Worm (Caenorhabditis elegans) whole organism, L3 larva: ENCODE measurements around the gene arc-1.
A peak's percentile ranks its signal among the peaks of the same experiment; 100 is the strongest.

Experiments used
- R02D3.7 ChIP-seq: fragments of 150-350 bp; optimal IDR thresholded peaks from 2 replicates; lab custom pipeline; 2014; ENCODE audit warnings: missing biosample characterization, missing genetic modification characterization
- ZK546.5 ChIP-seq: sonication (generic microtip); optimal IDR thresholded peaks from 2 replicates; lab custom pipeline; 2017; ENCODE audit warnings: missing biosample characterization, missing genetic modification characterization
- aly-2 ChIP-seq: fragments of 150-350 bp; optimal IDR thresholded peaks from 2 replicates; lab custom pipeline; 2014; ENCODE audit warnings: missing biosample characterization, missing genetic modification characterization
- ama-1 ChIP-seq: fragments of 150-350 bp; optimal IDR thresholded peaks from 2 replicates; lab custom pipeline; 2018
- ceh-16 ChIP-seq: sonication (generic microtip); optimal IDR thresholded peaks from 2 replicates; lab custom pipeline; 2017; ENCODE audit warnings: missing biosample characterization, missing genetic modification characterization
- ceh-28 ChIP-seq: fragments of 150-350 bp; optimal IDR thresholded peaks from 2 replicates; lab custom pipeline; 2014; ENCODE audit warnings: missing biosample characterization, missing genetic modification reagents, missing genetic modification characterization
- ceh-82 ChIP-seq: fragments of 150-350 bp; optimal IDR thresholded peaks from 2 replicates; lab custom pipeline; 2014; ENCODE audit warnings: missing biosample characterization, missing genetic modification characterization
- ceh-9 ChIP-seq: sonication (generic microtip); optimal IDR thresholded peaks from 2 replicates; lab custom pipeline; 2018; ENCODE audit warnings: missing biosample characterization, missing genetic modification characterization
- daf-12 ChIP-seq: fragments of 150-350 bp; optimal IDR thresholded peaks from 2 replicates; lab custom pipeline; 2014; ENCODE audit warnings: missing biosample characterization, missing genetic modification reagents, missing genetic modification characterization
- egl-27 ChIP-seq: sonication (generic microtip); optimal IDR thresholded peaks from 4 replicates; lab custom pipeline; 2017; ENCODE audit warnings: missing biosample characterization, missing genetic modification reagents, missing genetic modification characterization
- egl-5 ChIP-seq: fragments of 150-350 bp; optimal IDR thresholded peaks from 2 replicates; lab custom pipeline; 2017; ENCODE audit warnings: missing biosample characterization, missing genetic modification reagents, missing genetic modification characterization, inconsistent platforms
- elt-1 ChIP-seq: fragments of 150-350 bp; optimal IDR thresholded peaks from 2 replicates; lab custom pipeline; 2014; ENCODE audit warnings: missing biosample characterization, missing genetic modification characterization
- elt-2 ChIP-seq: sonication (generic microtip); optimal IDR thresholded peaks from 2 replicates; lab custom pipeline; 2016; ENCODE audit warnings: missing genetic modification reagents, mild to moderate bottlenecking, missing genetic modification characterization, missing compliant biosample characterization
- elt-3 ChIP-seq, 3 experiments: fragments of 150-350 bp in 1 of 3; sonication (generic microtip) in 2 of 3; optimal IDR thresholded peaks; 2 replicates in 2 of 3; 4 replicates in 1 of 3; lab custom pipeline; 2014 to 2017; ENCODE audit warnings: missing biosample characterization in 3 of 3, missing genetic modification characterization in 3 of 3
- fkh-10 ChIP-seq: sonication (generic microtip); optimal IDR thresholded peaks from 2 replicates; lab custom pipeline; 2017; ENCODE audit warnings: missing biosample characterization, missing genetic modification reagents, missing genetic modification characterization
- fkh-2 ChIP-seq: fragments of 150-350 bp; optimal IDR thresholded peaks from 2 replicates; lab custom pipeline; 2014; ENCODE audit warnings: missing biosample characterization, missing genetic modification reagents, missing genetic modification characterization
- fos-1 ChIP-seq: fragments of 150-350 bp; optimal IDR thresholded peaks from 2 replicates; lab custom pipeline; 2014; ENCODE audit warnings: missing biosample characterization, missing genetic modification characterization
- hmg-11 ChIP-seq: sonication (generic microtip); optimal IDR thresholded peaks from 2 replicates; lab custom pipeline; 2016; ENCODE audit warnings: missing genetic modification characterization, missing compliant biosample characterization
- jun-1 ChIP-seq: fragments of 150-350 bp; optimal IDR thresholded peaks from 2 replicates; lab custom pipeline; 2014; ENCODE audit warnings: missing biosample characterization, missing genetic modification reagents, missing genetic modification characterization
- lin-15B ChIP-seq: fragments of 150-350 bp; optimal IDR thresholded peaks from 2 replicates; lab custom pipeline; 2014; ENCODE audit warnings: missing biosample characterization, missing genetic modification characterization
- lin-39 ChIP-seq: fragments of 150-350 bp; optimal IDR thresholded peaks from 2 replicates; lab custom pipeline; 2018; ENCODE audit warnings: missing biosample characterization, missing genetic modification reagents, missing genetic modification characterization
- lsy-12 ChIP-seq: sonication (generic microtip); optimal IDR thresholded peaks from 2 replicates; lab custom pipeline; 2016; ENCODE audit warnings: mild to moderate bottlenecking, missing genetic modification characterization, missing compliant biosample characterization
- mdl-1 ChIP-seq: fragments of 150-350 bp; optimal IDR thresholded peaks from 2 replicates; lab custom pipeline; 2014; ENCODE audit warnings: missing biosample characterization, missing genetic modification characterization
- mml-1 ChIP-seq: fragments of 150-350 bp; sonication (generic microtip); optimal IDR thresholded peaks from 3 replicates; lab custom pipeline; 2014; ENCODE audit warnings: missing biosample characterization, missing genetic modification characterization
- nfya-1 ChIP-seq: sonication (generic microtip); optimal IDR thresholded peaks from 2 replicates; lab custom pipeline; 2017; ENCODE audit warnings: missing genetic modification characterization, mild to moderate bottlenecking, missing compliant biosample characterization, antibody characterized with exemption, moderate library complexity; ENCODE audit not compliant: insufficient read depth
- nhr-11 ChIP-seq: fragments of 150-350 bp; optimal IDR thresholded peaks from 2 replicates; lab custom pipeline; 2014; ENCODE audit warnings: missing biosample characterization, missing genetic modification characterization
- nhr-12 ChIP-seq: fragments of 150-350 bp; optimal IDR thresholded peaks from 2 replicates; lab custom pipeline; 2014; ENCODE audit warnings: missing biosample characterization, missing genetic modification characterization
- nhr-23 ChIP-seq: fragments of 150-350 bp; optimal IDR thresholded peaks from 2 replicates; lab custom pipeline; 2014; ENCODE audit warnings: missing biosample characterization, missing genetic modification reagents, missing genetic modification characterization
- nhr-237 ChIP-seq: fragments of 150-350 bp; optimal IDR thresholded peaks from 2 replicates; lab custom pipeline; 2014; ENCODE audit warnings: missing biosample characterization, missing genetic modification characterization
- nhr-25 ChIP-seq: sonication (generic microtip); optimal IDR thresholded peaks from 2 replicates; lab custom pipeline; 2017; ENCODE audit warnings: missing biosample characterization, missing genetic modification characterization
- nhr-28 ChIP-seq: fragments of 150-350 bp; optimal IDR thresholded peaks from 2 replicates; lab custom pipeline; 2014; ENCODE audit warnings: missing biosample characterization, missing genetic modification characterization
- nhr-43 ChIP-seq: sonication (generic microtip); optimal IDR thresholded peaks from 2 replicates; lab custom pipeline; 2016; ENCODE audit warnings: mild to moderate bottlenecking, missing genetic modification characterization, missing compliant biosample characterization; ENCODE audit not compliant: poor library complexity, severe bottlenecking
- nhr-67 ChIP-seq: fragments of 150-350 bp; optimal IDR thresholded peaks from 2 replicates; lab custom pipeline; 2014; ENCODE audit warnings: missing biosample characterization, missing genetic modification characterization
- nhr-76 ChIP-seq: fragments of 150-350 bp; sonication (generic microtip); optimal IDR thresholded peaks from 5 replicates; lab custom pipeline; 2014; ENCODE audit warnings: missing biosample characterization, missing genetic modification characterization
- pha-4 ChIP-seq: fragments of 150-350 bp; optimal IDR thresholded peaks from 2 replicates; lab custom pipeline; 2014; ENCODE audit warnings: missing biosample characterization, missing genetic modification reagents, missing genetic modification characterization
- pqm-1 ChIP-seq: fragments of 150-350 bp; optimal IDR thresholded peaks from 2 replicates; lab custom pipeline; 2017; ENCODE audit warnings: missing biosample characterization, missing genetic modification characterization, inconsistent platforms
- sea-2 ChIP-seq: fragments of 150-350 bp; sonication (generic microtip); optimal IDR thresholded peaks from 4 replicates; lab custom pipeline; 2014; ENCODE audit warnings: missing biosample characterization, missing genetic modification reagents, missing genetic modification characterization
- snpc-4 ChIP-seq: fragments of 150-350 bp; optimal IDR thresholded peaks from 2 replicates; lab custom pipeline; 2014; ENCODE audit warnings: missing biosample characterization, missing genetic modification characterization
- tbx-2 ChIP-seq: sonication (generic microtip); optimal IDR thresholded peaks from 2 replicates; lab custom pipeline; 2016; ENCODE audit warnings: mild to moderate bottlenecking, missing genetic modification characterization, missing compliant biosample characterization
- unc-62 ChIP-seq: fragments of 150-350 bp; sonication (generic microtip); optimal IDR thresholded peaks from 4 replicates; lab custom pipeline; 2014; ENCODE audit warnings: missing biosample characterization, missing genetic modification reagents, missing genetic modification characterization
- zag-1 ChIP-seq: fragments of 150-350 bp; optimal IDR thresholded peaks from 2 replicates; lab custom pipeline; 2014; ENCODE audit warnings: missing biosample characterization, missing genetic modification characterization
- ztf-11 ChIP-seq: fragments of 150-350 bp; optimal IDR thresholded peaks from 2 replicates; lab custom pipeline; 2014; ENCODE audit warnings: missing biosample characterization, missing genetic modification characterization
- ztf-4 ChIP-seq: fragments of 150-350 bp; optimal IDR thresholded peaks from 2 replicates; lab custom pipeline; 2014; ENCODE audit warnings: missing biosample characterization, missing genetic modification characterization

arc-1 gene

DNA sequence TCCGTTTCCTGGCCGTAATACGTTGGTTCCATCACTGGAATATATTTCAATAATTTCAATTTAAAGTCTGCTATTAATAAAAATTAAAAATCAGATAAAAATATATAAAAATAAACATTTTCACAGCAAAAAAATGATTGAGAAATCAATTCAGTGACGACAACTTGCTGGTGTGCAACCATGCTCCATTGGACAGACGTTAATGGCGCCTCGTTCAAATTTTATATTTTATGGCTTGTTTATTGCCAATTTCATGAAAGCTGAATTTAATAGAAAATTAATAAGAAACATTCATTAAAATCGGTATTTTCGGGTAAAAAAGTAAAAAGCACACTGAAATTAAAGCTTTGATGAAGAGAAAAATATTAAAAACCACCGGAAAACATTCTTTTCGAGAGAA lies 31.4 kb downstream of the arc-1 start, which contains the start of gene Y53C12A.3:
TSS of gene Y53C12A.3 (minus strand) at position 34 of the 400 bp plus-strand sequence.
- TF ChIP-seq egl-27 (tag; lab: Kevin White, UChicago) = no peak
- no peak for TF ChIP-seq nhr-237 (tag; lab: Kevin White, UChicago)
- no peak for TF ChIP-seq jun-1 (tag; lab: Kevin White, UChicago)
- peak; percentile 51 for TF ChIP-seq lin-15B
- TF ChIP-seq tbx-2 (tag; lab: Kevin White, UChicago) = no peak
- no peak for TF ChIP-seq nhr-11 (tag; lab: Kevin White, UChicago)
- no peak for TF ChIP-seq fkh-10 (GFP tag; lab: Kevin White, UChicago)
- TF ChIP-seq lin-39 (tag; lab: Kevin White, UChicago) = peak; percentile 16
- no peak for TF ChIP-seq mdl-1 (tag; lab: Kevin White, UChicago)
- TF ChIP-seq R02D3.7 = no peak
- peak; percentile 54 for TF ChIP-seq hmg-11 (tag; lab: Kevin White, UChicago)
- no peak for TF ChIP-seq nhr-43 (tag; lab: Kevin White, UChicago)
- TF ChIP-seq pha-4 (tag; lab: Kevin White, UChicago) = peak; percentile 78
- TF ChIP-seq egl-5 (tag; lab: Kevin White, UChicago) = peak; percentile 4
- no peak for TF ChIP-seq ztf-4 (tag; lab: Kevin White, UChicago)
- no peak for TF ChIP-seq nhr-76 (tag; lab: Kevin White, UChicago)
- TF ChIP-seq ztf-11 (tag; lab: Kevin White, UChicago) = no peak
- TF ChIP-seq nhr-23 (tag; lab: Kevin White, UChicago) = peak; percentile 8
- TF ChIP-seq unc-62 (GFP tag; lab: Kevin White, UChicago) = no peak
- TF ChIP-seq zag-1 (tag; lab: Kevin White, UChicago) = no peak
- TF ChIP-seq elt-3 (tag; optimal IDR thresholded peaks at IDR 0.05; lab: Kevin White, UChicago) = no peak
- TF ChIP-seq elt-1 (tag; lab: Kevin White, UChicago) = no peak
- no peak for TF ChIP-seq ceh-82 (tag; lab: Kevin White, UChicago)
- TF ChIP-seq ama-1 = no peak
- TF ChIP-seq lsy-12 = no peak
- TF ChIP-seq nfya-1 (tag; lab: Kevin White, UChicago) = peak; percentile 52
- no peak for TF ChIP-seq nhr-28

DNA sequence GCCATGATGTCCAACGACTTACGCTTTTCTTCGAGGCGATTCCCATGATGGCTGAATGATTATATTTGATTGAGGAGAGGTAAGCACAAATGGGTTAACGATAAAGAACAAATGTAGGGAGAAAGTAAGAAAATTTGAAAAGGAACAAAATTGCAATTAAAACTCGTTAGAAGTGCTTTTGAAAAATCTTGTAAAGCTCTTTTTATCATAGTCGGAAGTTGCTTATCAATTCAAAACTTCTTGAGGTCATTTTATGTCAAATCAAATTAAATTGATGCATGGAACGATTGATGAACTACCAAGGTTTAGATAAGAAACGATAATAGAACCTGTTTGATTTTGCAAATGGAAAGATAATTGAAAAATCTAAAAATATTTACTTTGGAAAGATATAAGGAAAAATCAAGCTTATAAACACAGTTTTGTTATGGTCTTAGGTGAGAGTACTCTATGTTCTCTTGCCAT lies 34.1 kb downstream of the arc-1 start, which contains the start of gene glt-5:
TSS of gene glt-5 (minus strand) at position 51 of the 465 bp plus-strand sequence.
- TF ChIP-seq lin-15B (no peak), egl-5 (tag; lab: Kevin White, UChicago) (no peak), hmg-11 (tag; lab: Kevin White, UChicago) (no peak), elt-1 (tag; lab: Kevin White, UChicago) (no peak), fos-1 (tag; lab: Kevin White, UChicago) (no peak), ceh-82 (tag; lab: Kevin White, UChicago) (no peak), aly-2 (tag; lab: Kevin White, UChicago) (no peak)
- TF ChIP-seq, all 47 proteins: peak for 0

DNA sequence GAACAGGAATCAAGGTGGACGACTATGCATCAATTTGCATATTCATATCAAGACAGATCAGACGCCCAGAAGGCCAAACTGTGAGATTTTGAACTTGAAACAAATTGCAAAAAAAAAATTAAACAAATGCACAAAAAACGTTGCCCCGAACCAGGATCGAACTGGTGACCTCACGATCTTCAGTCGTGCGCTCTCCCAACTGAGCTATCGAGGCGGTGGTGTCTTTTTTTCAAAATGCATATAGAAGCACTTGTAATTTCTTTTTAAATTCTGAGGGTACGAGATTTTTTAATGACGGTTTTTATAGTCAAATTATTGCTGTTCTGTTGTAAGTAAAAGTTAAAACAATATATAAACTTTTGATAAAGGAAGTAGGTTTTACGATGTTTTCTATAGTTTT lies 38.3 kb downstream of the arc-1 start:
- TF ChIP-seq fkh-2 (tag; lab: Kevin White, UChicago) (no peak), elt-2 (tag; lab: Kevin White, UChicago) (no peak), nhr-23 (tag; lab: Kevin White, UChicago) (no peak), pqm-1 (tag; lab: Kevin White, UChicago) (peak; percentile 5), snpc-4 (tag; lab: Kevin White, UChicago) (no peak)

DNA sequence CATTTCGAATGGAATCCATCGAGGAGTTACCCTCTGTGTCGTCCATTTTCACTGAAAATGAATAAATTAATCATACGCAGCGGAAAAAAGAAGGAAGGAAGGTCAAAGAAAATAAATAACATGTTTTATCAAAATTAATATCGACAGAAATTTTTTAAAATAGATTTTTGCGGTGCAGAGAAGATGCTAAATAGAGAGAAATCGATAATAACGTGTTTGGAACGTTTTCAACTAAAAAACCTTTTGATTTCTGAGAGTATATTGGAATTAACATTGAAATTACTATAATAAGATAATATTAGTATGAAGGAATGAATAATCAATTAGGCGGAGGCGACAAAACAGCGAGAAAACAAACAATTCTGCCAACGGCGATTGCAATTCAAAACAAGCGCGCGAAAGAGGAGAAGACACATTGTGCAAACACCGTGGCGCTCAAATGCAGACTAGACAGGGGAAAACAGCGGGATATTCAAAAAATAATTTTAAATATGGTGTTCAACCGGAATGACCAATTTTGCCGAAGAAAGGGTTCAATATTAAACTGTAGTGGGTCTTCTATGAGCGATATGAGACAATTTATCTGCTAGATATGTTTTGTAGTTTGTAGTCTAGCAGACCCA lies 41.8 kb downstream of the arc-1 start, which contains the start of gene wee-1.3:
TSS of gene wee-1.3 (minus strand) at position 51 of the 623 bp plus-strand sequence.
- TF ChIP-seq daf-12 (tag; lab: Kevin White, UChicago) = no peak
- TF ChIP-seq unc-62 (GFP tag; lab: Kevin White, UChicago) = no peak
- TF ChIP-seq nhr-11 (tag; lab: Kevin White, UChicago) = peak; percentile 76
- TF ChIP-seq ztf-4 (tag; lab: Kevin White, UChicago) = no peak
- TF ChIP-seq hmg-11 (tag; lab: Kevin White, UChicago) = peak; percentile 43
- TF ChIP-seq zag-1 (tag; lab: Kevin White, UChicago) = no peak
- no peak for TF ChIP-seq ceh-9 (tag; lab: Kevin White, UChicago)
- TF ChIP-seq tbx-2 (tag; lab: Kevin White, UChicago) = no peak
- peak; percentile 42 for TF ChIP-seq ceh-28
- TF ChIP-seq ceh-16 (tag; lab: Kevin White, UChicago) = no peak
- peak; percentile 91 for TF ChIP-seq pha-4 (tag; lab: Kevin White, UChicago)
- peak; percentile 72 for TF ChIP-seq nhr-25
- peak; percentile 46 for TF ChIP-seq jun-1 (tag; lab: Kevin White, UChicago)
- peak; percentile 26 for TF ChIP-seq snpc-4 (tag; lab: Kevin White, UChicago)
- no peak for TF ChIP-seq mdl-1 (tag; lab: Kevin White, UChicago)
- peak; percentile 29 for TF ChIP-seq elt-1 (tag; lab: Kevin White, UChicago)
- no peak for TF ChIP-seq sea-2 (GFP tag; lab: Kevin White, UChicago)
- TF ChIP-seq mml-1 (tag; lab: Kevin White, UChicago) = no peak
- no peak for TF ChIP-seq nhr-12
- no peak for TF ChIP-seq ztf-11 (tag; lab: Kevin White, UChicago)
- peak; percentile 13 for TF ChIP-seq ama-1
- no peak for TF ChIP-seq elt-3 (tag; optimal IDR thresholded peaks at IDR 0.05; lab: Kevin White, UChicago)
- peak; percentile 3 for TF ChIP-seq ceh-82 (tag; lab: Kevin White, UChicago)
- TF ChIP-seq fkh-2 (tag; lab: Kevin White, UChicago) = no peak
- no peak for TF ChIP-seq ZK546.5 (tag; lab: Kevin White, UChicago)
- TF ChIP-seq nhr-67 (tag; lab: Kevin White, UChicago) = no peak
- peak; percentile 87 for TF ChIP-seq nhr-23 (tag; lab: Kevin White, UChicago)
